Worm (Caenorhabditis elegans) whole organism, L2 larva: ENCODE results near the gene M162.7.

Experiments used
- Y55F3AM.14 ChIP-seq: fragments of 200-800 bp; sonication (Bioruptor generic); optimal IDR thresholded peaks from 2 replicates; lab custom pipeline; 2018; ENCODE audit warnings: mild to moderate bottlenecking, missing genetic modification characterization, missing compliant biosample characterization
- alr-1 ChIP-seq: fragments of 150-350 bp; optimal IDR thresholded peaks from 2 replicates; lab custom pipeline; 2014; ENCODE audit warnings: missing biosample characterization, missing genetic modification characterization
- aly-2 ChIP-seq: fragments of 150-350 bp; optimal IDR thresholded peaks from 2 replicates; lab custom pipeline; 2014; ENCODE audit warnings: missing biosample characterization, missing genetic modification characterization
- ama-1 ChIP-seq: fragments of 150-350 bp; optimal IDR thresholded peaks from 2 replicates; lab custom pipeline; 2018; ENCODE audit warnings: inconsistent platforms
- blmp-1 ChIP-seq: sonication (generic microtip); optimal IDR thresholded peaks from 2 replicates; lab custom pipeline; 2017; ENCODE audit warnings: missing genetic modification characterization, mild to moderate bottlenecking, missing compliant biosample characterization, antibody characterized with exemption, moderate library complexity; ENCODE audit not compliant: insufficient read depth
- ceh-82 ChIP-seq: fragments of 150-350 bp; optimal IDR thresholded peaks from 2 replicates; lab custom pipeline; 2014; ENCODE audit warnings: missing biosample characterization, missing genetic modification characterization
- crh-2 ChIP-seq: sonication (generic microtip); optimal IDR thresholded peaks from 2 replicates; lab custom pipeline; 2017; ENCODE audit warnings: missing biosample characterization, missing genetic modification characterization
- dmd-4 ChIP-seq: sonication (generic microtip); optimal IDR thresholded peaks from 2 replicates; lab custom pipeline; 2017; ENCODE audit warnings: missing biosample characterization, missing genetic modification characterization
- egl-27 ChIP-seq: sonication (generic microtip); optimal IDR thresholded peaks from 3 replicates; lab custom pipeline; 2017; ENCODE audit warnings: missing biosample characterization, missing genetic modification reagents, missing genetic modification characterization
- elt-1 ChIP-seq: fragments of 150-350 bp; optimal IDR thresholded peaks from 2 replicates; lab custom pipeline; 2014; ENCODE audit warnings: missing biosample characterization, missing genetic modification characterization
- fos-1 ChIP-seq: fragments of 150-350 bp; optimal IDR thresholded peaks from 2 replicates; lab custom pipeline; 2014; ENCODE audit warnings: missing biosample characterization, missing genetic modification characterization
- gmeb-1 ChIP-seq: fragments of 150-350 bp; optimal IDR thresholded peaks from 2 replicates; lab custom pipeline; 2014; ENCODE audit warnings: missing biosample characterization, missing genetic modification characterization
- lin-11 ChIP-seq: fragments of 150-350 bp; sonication (generic microtip); optimal IDR thresholded peaks from 2 replicates; lab custom pipeline; 2014; ENCODE audit warnings: missing biosample characterization, missing genetic modification characterization, inconsistent platforms, mixed read lengths
- lin-13 ChIP-seq: fragments of 150-350 bp; optimal IDR thresholded peaks from 2 replicates; lab custom pipeline; 2014; ENCODE audit warnings: missing biosample characterization, missing genetic modification reagents, missing genetic modification characterization
- lin-39 ChIP-seq: fragments of 150-350 bp; optimal IDR thresholded peaks from 2 replicates; lab custom pipeline; 2014; ENCODE audit warnings: missing biosample characterization, missing genetic modification reagents, missing genetic modification characterization
- mab-5 ChIP-seq: fragments of 150-350 bp; optimal IDR thresholded peaks from 2 replicates; lab custom pipeline; 2014; ENCODE audit warnings: missing biosample characterization, missing genetic modification characterization
- nhr-10 ChIP-seq: sonication (generic microtip); optimal IDR thresholded peaks from 2 replicates; lab custom pipeline; 2017; ENCODE audit warnings: missing biosample characterization, missing genetic modification characterization
- nhr-11 ChIP-seq: fragments of 150-350 bp; optimal IDR thresholded peaks from 2 replicates; lab custom pipeline; 2014; ENCODE audit warnings: missing biosample characterization, missing genetic modification characterization
- nhr-12 ChIP-seq: fragments of 150-350 bp; optimal IDR thresholded peaks from 2 replicates; lab custom pipeline; 2014; ENCODE audit warnings: missing biosample characterization, missing genetic modification characterization
- nhr-129 ChIP-seq: fragments of 150-350 bp; optimal IDR thresholded peaks from 2 replicates; lab custom pipeline; 2014; ENCODE audit warnings: missing biosample characterization, missing genetic modification characterization
- nhr-23 ChIP-seq: fragments of 150-350 bp; optimal IDR thresholded peaks from 2 replicates; lab custom pipeline; 2014; ENCODE audit warnings: missing biosample characterization, missing genetic modification reagents, missing genetic modification characterization
- nhr-237 ChIP-seq: fragments of 150-350 bp; optimal IDR thresholded peaks from 2 replicates; lab custom pipeline; 2014; ENCODE audit warnings: missing biosample characterization, missing genetic modification characterization
- nhr-25 ChIP-seq: fragments of 150-350 bp; sonication (generic microtip); optimal IDR thresholded peaks from 3 replicates; lab custom pipeline; 2014; ENCODE audit warnings: missing biosample characterization, missing genetic modification characterization
- nhr-6 ChIP-seq: fragments of 150-350 bp; optimal IDR thresholded peaks from 2 replicates; lab custom pipeline; 2014; ENCODE audit warnings: missing biosample characterization, missing genetic modification characterization
- nhr-77 ChIP-seq: fragments of 150-350 bp; optimal IDR thresholded peaks from 2 replicates; lab custom pipeline; 2014; ENCODE audit warnings: missing biosample characterization, missing genetic modification characterization
- peb-1 ChIP-seq: fragments of 150-350 bp; optimal IDR thresholded peaks from 2 replicates; lab custom pipeline; 2014; ENCODE audit warnings: missing biosample characterization, missing genetic modification characterization
- sma-9 ChIP-seq, 2 experiments: fragments of 150-350 bp in 1 of 2; sonication (generic microtip) in 1 of 2; optimal IDR thresholded peaks; 2 replicates each; lab custom pipeline; 2014 to 2016; ENCODE audit warnings: missing genetic modification characterization in 2 of 2, mild to moderate bottlenecking in 1 of 2, missing biosample characterization in 1 of 2, missing compliant biosample characterization in 1 of 2, missing genetic modification reagents in 1 of 2, moderate library complexity in 1 of 2
- snpc-4 ChIP-seq: fragments of 150-350 bp; optimal IDR thresholded peaks from 2 replicates; lab custom pipeline; 2014; ENCODE audit warnings: missing biosample characterization, missing genetic modification characterization
- unc-39 ChIP-seq: fragments of 150-350 bp; optimal IDR thresholded peaks from 2 replicates; lab custom pipeline; 2014; ENCODE audit warnings: missing biosample characterization, missing genetic modification characterization
- zag-1 ChIP-seq: fragments of 150-350 bp; optimal IDR thresholded peaks from 2 replicates; lab custom pipeline; 2014; ENCODE audit warnings: missing biosample characterization, missing genetic modification characterization
- ztf-1 ChIP-seq: fragments of 200-800 bp; sonication (Bioruptor generic); conservative IDR thresholded peaks from 2 replicates; pipeline ENCODE4 v1.3.6; 2022; ENCODE audit warnings: missing genetic modification characterization, missing compliant biosample characterization
- ztf-11 ChIP-seq: sonication (generic microtip); optimal IDR thresholded peaks from 2 replicates; lab custom pipeline; 2017; ENCODE audit warnings: missing biosample characterization, missing genetic modification characterization

M162.7 gene

DNA sequence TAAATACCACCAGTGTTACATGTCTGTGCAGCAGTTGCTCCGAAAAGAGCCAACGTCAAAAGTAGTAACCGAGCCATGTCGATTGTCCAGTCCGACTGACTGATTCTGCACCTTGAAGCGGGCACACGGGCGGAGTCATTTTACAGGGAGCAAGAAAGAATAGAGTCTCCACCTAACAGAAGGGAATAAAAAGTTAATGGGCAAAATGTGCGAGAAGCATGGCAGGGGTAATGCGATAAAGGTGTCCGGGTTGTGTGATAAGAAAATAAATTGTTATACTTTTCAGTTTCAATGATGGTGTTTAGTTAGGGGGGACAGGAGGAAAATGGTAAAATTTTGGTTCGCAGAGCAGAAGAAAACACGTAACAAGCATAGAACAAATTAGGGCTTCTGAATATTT is 39.6 kb downstream of the M162.7 start, which contains the start of gene clec-50:
Gene clec-50 (minus strand): TSS at position 109 of the 400 bp plus-strand sequence.
- TF ChIP-seq mab-5 (tag; lab: Kevin White, UChicago) (no peak), ceh-82 (tag; lab: Kevin White, UChicago) (no peak), sma-9 (GFP tag; optimal IDR thresholded peaks at IDR 0.05; lab: Kevin White, UChicago) (peak; percentile 61), sma-9 (tag; optimal IDR thresholded peaks at IDR 0.05; lab: Kevin White, UChicago) (no peak), gmeb-1 (tag; lab: Kevin White, UChicago) (peak; percentile 13), nhr-23 (tag; lab: Kevin White, UChicago) (no peak), lin-39 (no peak), Y55F3AM.14 (GFP tag; lab: Kevin White, UChicago) (no peak), fos-1 (tag; lab: Kevin White, UChicago) (peak; percentile 90), crh-2 (tag; lab: Kevin White, UChicago) (peak; percentile 10)

DNA sequence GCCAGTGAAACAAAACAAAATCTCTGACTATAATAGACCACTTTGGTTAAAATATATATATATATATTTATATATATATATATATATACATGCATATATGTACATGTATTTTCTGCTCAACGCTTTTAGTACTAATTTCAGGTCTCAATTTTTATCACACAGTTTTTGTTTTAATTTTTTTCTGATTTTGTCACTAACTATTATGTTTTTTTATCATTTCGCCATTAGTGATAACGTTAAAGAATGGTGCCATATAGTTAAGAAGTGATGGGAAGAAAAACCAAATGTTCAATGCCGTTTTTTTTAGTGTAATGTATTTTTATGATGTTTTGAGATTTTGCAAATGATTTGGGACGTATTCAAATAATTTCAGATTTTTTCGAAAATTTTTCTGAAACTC is 40.5 kb downstream of the M162.7 start:
- TF ChIP-seq nhr-25 (tag; lab: Kevin White, UChicago), result no peak
- no peak for TF ChIP-seq ztf-1 (GFP tag; lab: Robert Waterston, UW)
- no peak for TF ChIP-seq unc-39
- no peak for TF ChIP-seq sma-9 (GFP tag; optimal IDR thresholded peaks at IDR 0.05; lab: Kevin White, UChicago)
- no peak for TF ChIP-seq sma-9 (tag; optimal IDR thresholded peaks at IDR 0.05; lab: Kevin White, UChicago)
- TF ChIP-seq crh-2 (tag; lab: Kevin White, UChicago), result no peak
- TF ChIP-seq blmp-1 (tag; lab: Kevin White, UChicago), result no peak
- no peak for TF ChIP-seq dmd-4
- no peak for TF ChIP-seq nhr-129 (tag; lab: Kevin White, UChicago)
- no peak for TF ChIP-seq ceh-82 (tag; lab: Kevin White, UChicago)
- TF ChIP-seq nhr-237 (tag; lab: Kevin White, UChicago), result no peak
- TF ChIP-seq egl-27 (tag; lab: Kevin White, UChicago), result no peak
- no peak for TF ChIP-seq lin-39
- TF ChIP-seq lin-13, result no peak

DNA sequence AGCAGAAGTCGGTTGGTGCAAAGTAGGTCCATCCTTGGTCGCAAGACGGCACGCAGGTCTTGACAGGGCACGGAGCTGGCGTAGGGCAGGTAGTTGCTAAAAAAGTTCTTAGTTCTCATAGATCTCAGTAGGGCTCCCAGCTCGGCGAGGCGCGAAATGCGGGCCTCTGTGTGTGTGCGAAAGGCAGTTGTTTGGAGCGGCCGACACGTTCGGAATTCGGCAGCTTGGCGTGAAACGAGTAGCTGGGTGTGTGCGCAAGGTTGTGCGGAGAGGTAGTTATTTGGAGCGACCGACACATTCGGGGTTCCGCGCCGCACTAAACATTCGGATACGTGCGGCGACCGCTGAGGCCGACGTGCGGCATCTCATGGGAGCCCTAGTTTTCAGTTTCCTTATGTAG is 42.0 kb downstream of the M162.7 start:
- TF ChIP-seq lin-39 (no peak), ztf-1 (GFP tag; lab: Robert Waterston, UW) (no peak), sma-9 (GFP tag; optimal IDR thresholded peaks at IDR 0.05; lab: Kevin White, UChicago) (no peak), sma-9 (tag; optimal IDR thresholded peaks at IDR 0.05; lab: Kevin White, UChicago) (no peak), alr-1 (no peak), peb-1 (tag; lab: Kevin White, UChicago) (no peak)

DNA sequence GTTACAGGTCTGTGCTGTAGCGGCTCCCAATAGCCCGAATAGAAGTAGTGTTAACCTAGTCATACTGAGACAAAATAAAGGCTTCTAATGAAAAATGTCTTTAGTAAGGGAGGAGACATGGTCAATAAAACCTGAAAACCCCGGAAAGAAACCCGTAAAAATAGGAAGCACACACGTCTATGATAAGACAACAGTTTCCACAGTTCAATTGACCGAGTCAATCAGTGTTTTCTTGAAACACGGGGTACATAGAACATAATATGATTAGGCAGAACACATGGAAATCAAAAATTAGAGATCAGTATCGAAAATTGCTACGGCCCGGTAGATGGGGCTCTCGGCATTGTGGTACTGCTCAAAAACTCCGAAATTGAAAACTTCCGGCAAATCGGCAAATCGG is 43.7 kb downstream of the M162.7 start, which contains the start of gene clec-49:
Gene clec-49 (minus strand): TSS at position 103 of the 400 bp plus-strand sequence.
- TF ChIP-seq sma-9 (GFP tag; optimal IDR thresholded peaks at IDR 0.05; lab: Kevin White, UChicago) (peak; percentile 15), sma-9 (tag; optimal IDR thresholded peaks at IDR 0.05; lab: Kevin White, UChicago) (no peak), nhr-23 (tag; lab: Kevin White, UChicago) (no peak)
- TF ChIP-seq, all 48 proteins: peak for 1

DNA sequence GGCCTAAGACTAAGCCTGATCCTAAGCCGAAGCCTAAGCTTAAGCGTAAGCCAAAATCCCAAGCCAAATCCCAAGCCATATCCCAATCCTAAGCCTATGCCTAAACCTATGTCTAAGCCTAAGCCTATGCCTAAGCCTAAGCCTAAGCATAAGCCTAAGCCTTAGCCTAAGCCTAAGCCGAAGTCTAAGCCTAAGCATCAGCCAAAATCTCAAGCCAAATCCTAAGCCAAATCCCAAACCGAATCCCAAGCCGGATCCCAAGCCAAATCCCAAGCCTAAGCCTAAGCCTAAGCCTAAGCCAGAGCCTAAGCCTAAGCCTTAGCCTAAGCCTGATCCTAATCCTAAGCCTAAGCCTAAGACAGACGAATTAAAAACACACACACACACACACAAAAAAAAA is 47.7 kb downstream of the M162.7 start:
- no peak for TF ChIP-seq lin-13
- no peak for TF ChIP-seq ceh-82 (tag; lab: Kevin White, UChicago)
- TF ChIP-seq lin-11 (tag; lab: Kevin White, UChicago), result no peak
- no peak for TF ChIP-seq egl-27 (tag; lab: Kevin White, UChicago)
- TF ChIP-seq mab-5 (tag; lab: Kevin White, UChicago), result no peak
- TF ChIP-seq lin-39, result no peak
- TF ChIP-seq sma-9 (GFP tag; optimal IDR thresholded peaks at IDR 0.05; lab: Kevin White, UChicago), result no peak
- no peak for TF ChIP-seq sma-9 (tag; optimal IDR thresholded peaks at IDR 0.05; lab: Kevin White, UChicago)
- no peak for TF ChIP-seq nhr-11
- TF ChIP-seq ama-1 (lab: Kevin White, UChicago), result no peak
- no peak for TF ChIP-seq elt-1
- no peak for TF ChIP-seq aly-2
- no peak for TF ChIP-seq nhr-77 (tag; lab: Kevin White, UChicago)
- TF ChIP-seq nhr-6 (tag; lab: Kevin White, UChicago), result no peak
- TF ChIP-seq nhr-129 (tag; lab: Kevin White, UChicago), result no peak
- no peak for TF ChIP-seq alr-1
- no peak for TF ChIP-seq ztf-11 (tag; lab: Kevin White, UChicago)
- TF ChIP-seq zag-1 (tag; lab: Kevin White, UChicago), result no peak

DNA sequence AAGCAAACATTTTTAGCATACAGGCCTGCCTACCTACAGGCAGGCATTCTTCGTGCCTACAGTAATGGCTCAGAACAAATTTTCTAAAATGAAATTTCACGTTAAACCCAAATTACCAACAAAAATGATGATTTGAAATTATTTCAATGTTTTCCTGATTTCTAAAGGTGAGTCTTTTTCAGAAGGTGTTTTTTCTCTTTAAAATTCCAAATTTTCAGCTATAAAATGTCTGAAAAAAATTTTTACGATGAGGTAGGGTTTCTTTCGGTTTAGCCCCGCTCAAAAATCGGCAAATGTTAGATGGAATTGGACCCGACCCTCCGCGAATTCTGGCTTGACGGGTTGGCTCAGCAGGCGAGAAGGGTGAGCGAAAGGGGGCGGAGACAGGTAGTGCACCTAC is 49.0 kb downstream of the M162.7 start, which contains the start of gene W04E12.5:
Gene W04E12.5 (plus strand): TSS at position 301 of the 400 bp plus-strand sequence.
- TF ChIP-seq snpc-4 (tag; lab: Kevin White, UChicago) (no peak), nhr-10 (no peak), ztf-1 (GFP tag; lab: Robert Waterston, UW) (no peak), nhr-12 (tag; lab: Kevin White, UChicago) (no peak), lin-13 (no peak), fos-1 (tag; lab: Kevin White, UChicago) (no peak), nhr-129 (tag; lab: Kevin White, UChicago) (no peak)
